Worm (Caenorhabditis elegans): ENCODE measurements around the gene myo-3.

DNA sequence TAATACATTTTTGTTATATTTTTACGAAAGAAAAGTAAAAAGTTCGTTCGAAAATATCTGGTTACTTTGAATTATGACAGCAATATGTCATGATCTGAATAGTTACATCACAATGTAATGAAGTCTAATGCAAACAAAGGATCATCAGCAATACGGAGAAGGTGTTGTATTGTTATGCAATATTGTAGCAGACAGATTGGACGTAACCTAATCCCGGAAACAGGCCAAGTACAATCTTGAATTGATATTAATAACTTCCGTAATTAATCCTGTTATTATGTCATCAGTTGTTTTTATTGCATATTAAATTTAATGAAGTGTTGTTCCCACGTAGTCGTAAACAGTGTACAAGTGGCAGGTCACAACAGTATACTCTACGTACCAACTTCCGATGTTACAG is 47.4 kb upstream of the myo-3 start:
- TF ChIP-seq ama-1 (optimal IDR thresholded peaks at IDR 0.05) = no peak
- no peak for TF ChIP-seq hnd-1 (tag; optimal IDR thresholded peaks at IDR 0.05)
- TF ChIP-seq flt-1 (GFP tag; IDR thresholded peaks at IDR 0.05) = no peak
- no peak for TF ChIP-seq scrt-1 (GFP tag; IDR thresholded peaks at IDR 0.05)
- no peak for TF ChIP-seq hmbx-1 (tag; optimal IDR thresholded peaks at IDR 0.05)
- peak; percentile 3 for TF ChIP-seq ceh-36 (tag; optimal IDR thresholded peaks at IDR 0.05)
- TF ChIP-seq B0310.2 (tag; optimal IDR thresholded peaks at IDR 0.05) = no peak
- no peak for TF ChIP-seq F13C5.2 (tag; optimal IDR thresholded peaks at IDR 0.05)
- no peak for TF ChIP-seq sea-1 (GFP tag; conservative IDR thresholded peaks at IDR 0.05)
- TF ChIP-seq ceh-13 (GFP tag; optimal IDR thresholded peaks at IDR 0.05) = no peak
- TF ChIP-seq tbx-37 (GFP tag; conservative IDR thresholded peaks at IDR 0.05) = no peak
- no peak for TF ChIP-seq tbx-11 (GFP tag; IDR thresholded peaks at IDR 0.05)
- no peak for TF ChIP-seq hmg-4 (GFP tag; optimal IDR thresholded peaks at IDR 0.05)

All from whole organism, early embryonic.